Worm (Caenorhabditis elegans) whole organism, L4/young adult: ENCODE measurements around the gene cyp-33E1.
A peak's percentile ranks its signal among the peaks of the same experiment; 100 is the strongest.

Experiments
- W03F9.2 ChIP-seq: fragments of 150-350 bp; optimal IDR thresholded peaks from 2 replicates; lab custom pipeline; 2014; ENCODE audit warnings: missing biosample characterization, missing genetic modification characterization
- dao-5 ChIP-seq: sonication (generic microtip); optimal IDR thresholded peaks from 2 replicates; lab custom pipeline; 2016; ENCODE audit warnings: missing genotype, missing genetic modification characterization, moderate library complexity, missing compliant biosample characterization
- him-1 ChIP-seq: sonication (generic microtip); optimal IDR thresholded peaks from 2 replicates; lab custom pipeline; 2016; ENCODE audit warnings: missing genotype, missing genetic modification reagents, missing genetic modification characterization, missing compliant biosample characterization

Gene cyp-33E1

ce11 chrIV:8653592-8653991 lies 5.2 kb upstream of the cyp-33E1 start, which contains the start of gene C49C8.5:
Gene C49C8.5, minus strand, starts transcription at chrIV:8653664.
- TF ChIP-seq W03F9.2 (tag; lab: Kevin White, UChicago) (no peak), dao-5 (no peak), him-1 (no peak)

DNA sequence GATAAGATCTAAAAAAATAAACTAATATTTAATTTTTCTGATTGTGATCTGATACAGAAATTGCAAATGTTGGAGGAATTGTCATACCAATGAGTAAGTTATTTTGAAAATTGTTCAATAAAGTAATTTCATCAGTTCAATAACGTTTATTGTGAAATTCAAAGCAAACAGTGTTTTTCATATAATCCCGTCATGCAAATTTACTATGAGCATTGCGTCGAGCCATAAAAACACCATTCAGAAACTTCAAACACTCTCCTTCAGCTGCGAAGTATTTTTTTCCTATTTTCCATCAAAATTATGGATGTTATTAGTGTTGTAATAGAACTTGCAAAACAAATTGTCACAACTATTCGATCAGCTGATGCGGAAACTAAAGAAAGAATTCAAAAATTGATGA lies 3.4 kb upstream of the cyp-33E1 start, which contains the start of gene C49C8.8:
Gene C49C8.8, plus strand, starts transcription at position 301 of the 400 bp plus-strand sequence.
- TF ChIP-seq dao-5 (no peak), him-1 (no peak), W03F9.2 (tag; lab: Kevin White, UChicago) (no peak)

- no peak for TF ChIP-seq W03F9.2 (tag; lab: Kevin White, UChicago)
- TF ChIP-seq dao-5, result no peak
- TF ChIP-seq him-1, result no peak
Observed at ce11 chrIV:8650696-8651095, 2.3 kb upstream of the cyp-33E1 start, which contains the start of gene C49C8.2. Gene C49C8.2, plus strand, starts transcription at chrIV:8651088.

DNA sequence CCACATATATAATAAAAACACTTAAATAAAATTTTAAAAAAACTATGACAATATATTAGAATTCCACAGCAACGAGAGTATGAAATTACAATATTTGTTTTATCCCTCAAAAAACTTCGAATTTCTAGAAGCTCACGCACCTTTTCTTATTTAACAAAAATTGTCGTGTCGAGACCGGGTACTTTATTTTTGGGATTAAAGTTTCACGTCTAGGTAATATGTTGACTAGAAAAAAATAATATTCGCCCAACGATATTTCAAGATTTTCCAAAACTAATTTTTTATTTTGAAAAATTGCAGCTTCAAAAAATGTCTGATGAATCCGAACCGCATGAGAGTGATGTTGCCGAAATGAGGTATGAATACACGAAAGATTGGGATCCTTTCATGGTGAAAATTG lies 4.0 kb downstream of the cyp-33E1 start, which contains the start of gene C49C8.3:
Gene C49C8.3, plus strand, starts transcription at position 301 of the 400 bp plus-strand sequence.
- TF ChIP-seq him-1, result no peak
- TF ChIP-seq W03F9.2 (tag; lab: Kevin White, UChicago), result no peak
- TF ChIP-seq dao-5, result no peak

DNA sequence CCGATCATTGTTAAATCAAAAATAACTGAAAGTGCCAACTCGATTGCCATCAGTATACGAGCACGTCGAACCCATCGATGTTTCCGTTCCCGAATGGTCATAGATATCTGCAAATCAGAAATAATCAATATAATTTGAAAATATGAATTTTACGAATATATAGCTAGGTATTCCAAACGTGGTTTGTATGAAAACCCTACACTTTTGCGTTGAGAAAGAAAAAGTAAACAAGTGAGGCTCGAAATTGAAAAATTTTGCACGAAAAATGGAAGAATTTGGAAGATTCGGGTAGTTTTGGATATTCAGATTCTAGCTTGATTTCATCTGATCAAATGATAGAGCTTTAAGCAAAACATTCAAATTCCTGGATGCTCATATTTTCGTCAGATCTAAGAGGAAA lies 9.6 kb downstream of the cyp-33E1 start, which contains the start of gene F42A9.9:
Gene F42A9.9, minus strand, starts transcription at position 101 of the 400 bp plus-strand sequence.
- TF ChIP-seq dao-5 (no peak), him-1 (no peak), W03F9.2 (tag; lab: Kevin White, UChicago) (no peak)

- TF ChIP-seq him-1 (no peak), dao-5 (no peak), W03F9.2 (tag; lab: Kevin White, UChicago) (no peak)
Observed at ce11 chrIV:8631033-8631432, 17.4 kb downstream of the cyp-33E1 start, which contains the start of gene dgk-4. Gene dgk-4, plus strand, starts transcription at chrIV:8631333.

- TF ChIP-seq dao-5 (no peak), him-1 (no peak), W03F9.2 (tag; lab: Kevin White, UChicago) (no peak)
Observed at ce11 chrIV:8630243-8630642, 18.2 kb downstream of the cyp-33E1 start.

DNA sequence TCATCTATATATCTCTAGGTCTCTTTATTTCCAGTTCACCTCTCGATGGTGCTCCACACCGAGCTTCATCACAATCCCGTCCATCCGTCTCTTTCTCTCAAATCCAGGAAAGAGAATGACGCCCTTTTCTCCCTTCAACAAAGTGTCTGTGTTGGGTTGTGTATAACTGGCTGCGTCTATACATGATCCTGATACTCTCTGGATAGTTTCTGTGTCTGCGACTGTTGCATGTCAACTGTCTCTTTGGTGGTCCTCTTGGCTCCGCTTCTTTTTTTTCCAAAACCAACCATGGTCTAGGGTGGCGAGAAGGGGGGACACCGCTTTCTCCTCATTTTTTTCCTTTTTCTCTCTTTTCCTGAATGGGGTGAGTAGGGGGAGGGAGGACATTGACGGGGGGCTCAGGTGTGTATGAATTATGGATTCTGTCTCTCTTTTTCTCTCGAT lies 18.8 kb downstream of the cyp-33E1 start:
- TF ChIP-seq W03F9.2 (tag; lab: Kevin White, UChicago), result no peak
- TF ChIP-seq him-1, result peak; percentile 67

- TF ChIP-seq W03F9.2 (tag; lab: Kevin White, UChicago) (no peak), dao-5 (no peak), him-1 (no peak)
Observed at ce11 chrIV:8628262-8628661, 20.1 kb downstream of the cyp-33E1 start.

- TF ChIP-seq him-1, result no peak
- no peak for TF ChIP-seq W03F9.2 (tag; lab: Kevin White, UChicago)
- no peak for TF ChIP-seq dao-5
Observed at ce11 chrIV:8627328-8627727, 21.1 kb downstream of the cyp-33E1 start, which contains the start of gene F42A9.11. Gene F42A9.11, plus strand, starts transcription at chrIV:8627637.

- TF ChIP-seq him-1, result no peak
- no peak for TF ChIP-seq dao-5
- no peak for TF ChIP-seq W03F9.2 (tag; lab: Kevin White, UChicago)
Observed at ce11 chrIV:8626294-8626693, 22.1 kb downstream of the cyp-33E1 start.

- TF ChIP-seq W03F9.2 (tag; lab: Kevin White, UChicago) (no peak), him-1 (no peak), dao-5 (no peak)
Observed at ce11 chrIV:8625730-8626129, 22.7 kb downstream of the cyp-33E1 start.

ce11 chrIV:8620102-8620733 lies 28.2 kb downstream of the cyp-33E1 start, which contains the start of gene lin-49:
Gene lin-49, plus strand, starts transcription at chrIV:8620683.
- TF ChIP-seq W03F9.2 (tag; lab: Kevin White, UChicago) (peak; percentile 61), him-1 (no peak)

ce11 chrIV:8618698-8619097 lies 29.7 kb downstream of the cyp-33E1 start, which contains the start of gene F42A9.8:
Gene F42A9.8, minus strand, starts transcription at chrIV:8618785.
- TF ChIP-seq W03F9.2 (tag; lab: Kevin White, UChicago), result peak; percentile 20
- no peak for TF ChIP-seq him-1
- no peak for TF ChIP-seq dao-5

- no peak for TF ChIP-seq W03F9.2 (tag; lab: Kevin White, UChicago)
- TF ChIP-seq dao-5, result no peak
- TF ChIP-seq him-1, result no peak
Observed at ce11 chrIV:8617047-8617446, 31.4 kb downstream of the cyp-33E1 start, which contains the start of the genes F42A9.7 and F42A9.3. Gene F42A9.7, minus strand, starts transcription at chrIV:8617147. Gene F42A9.3, plus strand, starts transcription at chrIV:8617260.
